Fruit fly (Drosophila melanogaster) whole organism, embryonic: Measurements from ENCODE around the gene Hrs.

Source experiments
- Atf-2 ChIP-seq: fragments of 200-800 bp; sonication (Bioruptor generic); optimal IDR thresholded peaks from 2 replicates; lab custom pipeline; 2016; ENCODE audit warnings: missing biosample characterization, missing genetic modification characterization
- CG11093 ChIP-seq: fragments of 200-800 bp; sonication (Bioruptor generic); IDR thresholded peaks from 3 replicates; pipeline ENCODE4 v1.3.6; 2022; ENCODE audit warnings: missing biosample characterization, missing genetic modification characterization
- CG12659 ChIP-seq: fragments of 200-800 bp; sonication (Bioruptor generic); optimal IDR thresholded peaks from 3 replicates; lab custom pipeline; 2017; ENCODE audit warnings: mild to moderate bottlenecking, missing biosample characterization, missing genetic modification reagents, missing genetic modification characterization
- CG13894 ChIP-seq: fragments of 200-800 bp; sonication (Bioruptor generic); optimal IDR thresholded peaks from 3 replicates; lab custom pipeline; 2018; ENCODE audit warnings: missing biosample characterization, mild to moderate bottlenecking, missing genetic modification characterization, moderate library complexity
- CG14667 ChIP-seq: fragments of 200-800 bp; sonication (Bioruptor generic); IDR thresholded peaks from 2 replicates; pipeline ENCODE4 v1.3.6; 2022; ENCODE audit warnings: missing biosample characterization, missing genetic modification characterization
- CG14710 ChIP-seq: fragments of 200-800 bp; sonication (Bioruptor generic); optimal IDR thresholded peaks from 3 replicates; lab custom pipeline; 2019; ENCODE audit warnings: missing biosample characterization, mild to moderate bottlenecking, missing genetic modification characterization, moderate library complexity
- CG16779 ChIP-seq: fragments of 200-800 bp; sonication (Bioruptor generic); IDR thresholded peaks from 2 replicates; pipeline ENCODE4 v1.3.6; 2022; ENCODE audit warnings: missing biosample characterization, missing genetic modification characterization
- CG2129 ChIP-seq: fragments of 200-800 bp; sonication (Bioruptor generic); IDR thresholded peaks from 2 replicates; pipeline ENCODE4 v1.3.6; 2022; ENCODE audit warnings: missing biosample characterization, missing genetic modification characterization; ENCODE audit not compliant: partially characterized antibody
- CG30020 ChIP-seq: fragments of 200-800 bp; optimal IDR thresholded peaks from 2 replicates; lab custom pipeline; 2019; ENCODE audit warnings: missing biosample characterization, mild to moderate bottlenecking, missing genetic modification characterization, moderate library complexity
- CG30431 ChIP-seq: fragments of 200-800 bp; sonication (Bioruptor generic); optimal IDR thresholded peaks from 2 replicates; lab custom pipeline; 2017; ENCODE audit warnings: missing biosample characterization, missing genetic modification characterization
- CG3163 ChIP-seq: fragments of 200-800 bp; sonication (Bioruptor generic); optimal IDR thresholded peaks from 3 replicates; lab custom pipeline; 2016; ENCODE audit warnings: missing biosample characterization, missing genetic modification characterization
- CG33213 ChIP-seq: fragments of 200-800 bp; sonication (Bioruptor generic); optimal IDR thresholded peaks from 3 replicates; lab custom pipeline; 2016; ENCODE audit warnings: missing biosample characterization, missing genetic modification characterization
- CG34224 ChIP-seq: fragments of 200-800 bp; sonication (Bioruptor generic); IDR thresholded peaks from 3 replicates; pipeline ENCODE4 v1.3.6; 2022; ENCODE audit warnings: missing biosample characterization, missing genetic modification characterization; ENCODE audit not compliant: partially characterized antibody
- CG3838 ChIP-seq: fragments of 200-800 bp; sonication (Bioruptor generic); optimal IDR thresholded peaks from 3 replicates; lab custom pipeline; 2016; ENCODE audit warnings: missing biosample characterization, missing genetic modification characterization
- CG3847 ChIP-seq: fragments of 200-800 bp; sonication (Bioruptor generic); IDR thresholded peaks from 2 replicates; pipeline ENCODE4 v1.3.6; 2022; ENCODE audit warnings: missing biosample characterization, missing genetic modification characterization
- CG42726 ChIP-seq: fragments of 200-800 bp; sonication (Bioruptor generic); IDR thresholded peaks from 2 replicates; pipeline ENCODE4 v1.3.6; 2022; ENCODE audit warnings: missing biosample characterization, missing genetic modification characterization; ENCODE audit not compliant: partially characterized antibody
- CG4328 ChIP-seq: fragments of 200-800 bp; sonication (Bioruptor generic); optimal IDR thresholded peaks from 3 replicates; lab custom pipeline; 2017; ENCODE audit warnings: missing biosample characterization, missing genetic modification reagents, missing genetic modification characterization
- CG5180 ChIP-seq: fragments of 200-800 bp; sonication (Bioruptor generic); optimal IDR thresholded peaks from 3 replicates; lab custom pipeline; 2017; ENCODE audit warnings: missing biosample characterization, missing genetic modification characterization, mild to moderate bottlenecking, moderate library complexity, missing genetic modification reagents
- CG6175 ChIP-seq: fragments of 200-800 bp; sonication (Bioruptor generic); IDR thresholded peaks from 3 replicates; pipeline ENCODE4 v1.3.6; 2022; ENCODE audit warnings: missing biosample characterization, missing genetic modification characterization
- CG8281 ChIP-seq: fragments of 200-800 bp; sonication (Bioruptor generic); optimal IDR thresholded peaks from 2 replicates; lab custom pipeline; 2018; ENCODE audit warnings: missing biosample characterization, mild to moderate bottlenecking, missing genetic modification characterization, moderate library complexity
- CG9932 ChIP-seq: fragments of 200-800 bp; sonication (Bioruptor generic); IDR thresholded peaks from 2 replicates; pipeline ENCODE4 v1.3.6; 2022; ENCODE audit warnings: missing biosample characterization, missing genetic modification characterization
- Dp ChIP-seq: fragments of 200-800 bp; sonication (Bioruptor generic); optimal IDR thresholded peaks from 2 replicates; lab custom pipeline; 2018; ENCODE audit warnings: missing biosample characterization, mild to moderate bottlenecking, missing genetic modification characterization, moderate library complexity
- E2f2 ChIP-seq: fragments of 200-800 bp; sonication (Bioruptor generic); IDR thresholded peaks from 2 replicates; pipeline ENCODE4 v1.3.6; 2022; ENCODE audit warnings: missing biosample characterization, missing genetic modification characterization
- Fer1 ChIP-seq: fragments of 200-800 bp; sonication (Bioruptor generic); optimal IDR thresholded peaks from 2 replicates; lab custom pipeline; 2017; ENCODE audit warnings: missing biosample characterization, mild to moderate bottlenecking, missing genetic modification characterization
- Med ChIP-seq: fragments of 200-800 bp; sonication (Bioruptor generic); peaks from one replicate; lab custom pipeline; 2016; ENCODE audit warnings: missing biosample characterization, missing genetic modification characterization, mild to moderate bottlenecking, inconsistent platforms, moderate library complexity
- Myb ChIP-seq: fragments of 200-800 bp; sonication (Bioruptor generic); optimal IDR thresholded peaks from 2 replicates; lab custom pipeline; 2016; ENCODE audit warnings: missing biosample characterization, missing genetic modification characterization
- Oaz ChIP-seq: fragments of 200-800 bp; sonication (Bioruptor generic); IDR thresholded peaks from 2 replicates; pipeline ENCODE4 v1.3.6; 2022; ENCODE audit warnings: missing biosample characterization, missing genetic modification characterization
- Ssrp ChIP-seq: fragments of 200-800 bp; sonication (Bioruptor generic); optimal IDR thresholded peaks from 2 replicates; lab custom pipeline; 2018; ENCODE audit warnings: missing biosample characterization, mild to moderate bottlenecking, missing genetic modification characterization, moderate library complexity
- bbx ChIP-seq: fragments of 200-800 bp; sonication (Bioruptor generic); IDR thresholded peaks from 2 replicates; pipeline ENCODE4 v1.3.6; 2022; ENCODE audit warnings: missing biosample characterization, missing genetic modification characterization; ENCODE audit not compliant: partially characterized antibody
- chinmo ChIP-seq: fragments of 200-800 bp; sonication (Bioruptor generic); IDR thresholded peaks from 4 replicates; pipeline ENCODE4 v1.3.6; 2022; ENCODE audit warnings: missing biosample characterization, missing genetic modification characterization; ENCODE audit not compliant: partially characterized antibody
- dpn ChIP-seq, 2 experiments: fragments of 200-800 bp; sonication (Bioruptor generic); optimal IDR thresholded peaks; 3 replicates each; lab custom pipeline; 2016; ENCODE audit warnings: missing biosample characterization in 2 of 2, missing genetic modification characterization in 2 of 2
- fd64A ChIP-seq: fragments of 200-800 bp; sonication (Bioruptor generic); optimal IDR thresholded peaks from 3 replicates; lab custom pipeline; 2018; ENCODE audit warnings: missing biosample characterization, mild to moderate bottlenecking, missing genetic modification characterization
- gem ChIP-seq: fragments of 200-800 bp; sonication (Bioruptor generic); optimal IDR thresholded peaks from 2 replicates; lab custom pipeline; 2019; ENCODE audit warnings: missing biosample characterization, mild to moderate bottlenecking, missing genetic modification characterization, moderate library complexity
- grau ChIP-seq: fragments of 200-800 bp; optimal IDR thresholded peaks from 3 replicates; lab custom pipeline; 2019; ENCODE audit warnings: missing biosample characterization, mild to moderate bottlenecking, missing genetic modification characterization, moderate library complexity
- gt ChIP-seq: fragments of 200-800 bp; sonication (Bioruptor generic); IDR thresholded peaks from 2 replicates; pipeline ENCODE4 v1.3.6; 2022; ENCODE audit warnings: missing biosample characterization, missing genetic modification characterization
- kay ChIP-seq: fragments of 200-800 bp; sonication (Bioruptor generic); optimal IDR thresholded peaks from 2 replicates; lab custom pipeline; 2016; ENCODE audit warnings: missing biosample characterization, missing genetic modification characterization
- mirr ChIP-seq: fragments of 200-800 bp; sonication (Bioruptor generic); optimal IDR thresholded peaks from 3 replicates; lab custom pipeline; 2018; ENCODE audit warnings: missing biosample characterization, mild to moderate bottlenecking, missing genetic modification characterization
- nerfin-2 ChIP-seq: fragments of 200-800 bp; sonication (Bioruptor generic); IDR thresholded peaks from 2 replicates; pipeline ENCODE4 v1.3.6; 2022; ENCODE audit warnings: missing biosample characterization, missing genetic modification characterization; ENCODE audit not compliant: partially characterized antibody
- nom ChIP-seq: fragments of 200-800 bp; sonication (Bioruptor generic); optimal IDR thresholded peaks from 2 replicates; lab custom pipeline; 2017; ENCODE audit warnings: missing biosample characterization, missing genetic modification characterization, mild to moderate bottlenecking, moderate library complexity, missing genetic modification reagents
- onecut ChIP-seq: fragments of 200-800 bp; sonication (Bioruptor generic); IDR thresholded peaks from 2 replicates; pipeline ENCODE4 v1.3.6; 2022; ENCODE audit warnings: missing biosample characterization, missing genetic modification characterization
- pfk ChIP-seq: fragments of 200-800 bp; sonication (Bioruptor generic); optimal IDR thresholded peaks from 2 replicates; lab custom pipeline; 2018; ENCODE audit warnings: missing biosample characterization, mild to moderate bottlenecking, missing genetic modification characterization, moderate library complexity
- phol ChIP-seq: fragments of 200-800 bp; sonication (Bioruptor generic); optimal IDR thresholded peaks from 3 replicates; lab custom pipeline; 2018; ENCODE audit warnings: missing biosample characterization, mild to moderate bottlenecking, missing genetic modification characterization, moderate library complexity
- pita ChIP-seq: fragments of 200-800 bp; sonication (Bioruptor generic); optimal IDR thresholded peaks from 2 replicates; lab custom pipeline; 2017; ENCODE audit warnings: missing biosample characterization, mild to moderate bottlenecking, missing genetic modification characterization
- sd ChIP-seq: fragments of 200-800 bp; sonication (Bioruptor generic); optimal IDR thresholded peaks from 3 replicates; lab custom pipeline; 2018; ENCODE audit warnings: missing biosample characterization, mild to moderate bottlenecking, missing genetic modification characterization, moderate library complexity
- sob ChIP-seq: fragments of 200-800 bp; sonication (Bioruptor generic); IDR thresholded peaks from 2 replicates; pipeline ENCODE4 v1.3.6; 2022; ENCODE audit warnings: missing biosample characterization, missing genetic modification characterization
- stc ChIP-seq: fragments of 200-800 bp; sonication (Bioruptor generic); IDR thresholded peaks from 2 replicates; pipeline ENCODE4 v1.3.6; 2022; ENCODE audit warnings: missing biosample characterization, missing genetic modification characterization
- ttk ChIP-seq: fragments of 200-800 bp; sonication (Bioruptor generic); IDR thresholded peaks from 2 replicates; pipeline ENCODE4 v2.1.2; 2022; ENCODE audit warnings: missing biosample characterization, missing genetic modification characterization
- wdn ChIP-seq: fragments of 200-800 bp; sonication (Bioruptor generic); IDR thresholded peaks from 2 replicates; pipeline ENCODE4 v1.3.6; 2022; ENCODE audit warnings: missing biosample characterization, missing genetic modification characterization
- z ChIP-seq: fragments of 200-800 bp; sonication (Bioruptor generic); IDR thresholded peaks from 3 replicates; pipeline ENCODE4 v1.3.6; 2022; ENCODE audit warnings: missing biosample characterization, missing genetic modification characterization
- zf30C ChIP-seq: fragments of 200-800 bp; sonication (Bioruptor generic); optimal IDR thresholded peaks from 3 replicates; lab custom pipeline; 2018; ENCODE audit warnings: missing biosample characterization, mild to moderate bottlenecking, missing genetic modification characterization
- zfh2 ChIP-seq: fragments of 200-800 bp; sonication (Bioruptor generic); optimal IDR thresholded peaks from 2 replicates; lab custom pipeline; 2016; ENCODE audit warnings: missing biosample characterization, missing genetic modification characterization

The Hrs gene

DNA sequence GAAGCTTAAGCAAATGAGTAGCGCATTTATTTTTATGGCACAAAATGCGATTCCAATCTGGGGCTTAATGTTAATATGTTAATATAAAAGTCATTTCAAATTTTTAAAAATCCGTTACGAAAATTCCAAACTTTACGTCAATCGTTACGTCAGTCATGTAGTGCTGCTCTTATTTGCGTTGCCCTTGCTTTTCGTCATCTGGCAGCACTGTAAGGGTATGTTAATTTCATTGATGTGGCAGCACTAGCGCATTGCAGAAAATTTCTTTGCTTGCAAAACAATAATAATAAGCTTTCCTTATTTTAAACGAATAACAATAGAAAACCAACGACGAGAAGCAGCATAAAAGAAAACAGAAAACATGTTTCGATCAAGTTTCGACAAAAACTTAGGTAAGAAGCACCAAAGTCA is at the start of gene Hrs:
Hrs (plus strand) TSS at position 167 of the 411 bp plus-strand sequence.
- TF ChIP-seq fd64A (GFP tag; lab: Kevin White, UChicago) (no peak), CG8281 (tag; lab: Kevin White, UChicago) (no peak), zfh2 (GFP tag; lab: Kevin White, UChicago) (no peak), pita (no peak), grau (tag; lab: Kevin White, UChicago) (no peak), onecut (GFP tag; lab: Robert Waterston, UW) (no peak), Med (GFP tag; lab: Kevin White, UChicago) (peak; percentile 58), phol (tag; lab: Kevin White, UChicago) (peak; percentile 50), CG3838 (no peak), CG33213 (peak; percentile 32), z (no peak), CG16779 (GFP tag; lab: Robert Waterston, UW) (no peak), Oaz (GFP tag; lab: Robert Waterston, UW) (no peak), CG12659 (peak; percentile 36), pfk (GFP tag; lab: Kevin White, UChicago) (no peak), stc (GFP tag; lab: Robert Waterston, UW) (no peak), mirr (GFP tag; lab: Kevin White, UChicago) (no peak), CG30431 (GFP tag; lab: Kevin White, UChicago) (no peak), CG14710 (peak; percentile 71), ttk (no peak), wdn (GFP tag; lab: Robert Waterston, UW) (no peak), sob (GFP tag; lab: Robert Waterston, UW) (no peak), CG14667 (GFP tag; lab: Robert Waterston, UW) (no peak), dpn (GFP tag; optimal IDR thresholded peaks at IDR 0.05; lab: Kevin White, UChicago) (peak in 1 of 2 experiments; percentile 1), Fer1 (GFP tag; lab: Kevin White, UChicago) (peak; percentile 45), CG3847 (peak; percentile 74), bbx (peak; percentile 60; the same call in 1 of the 2 replicates), Myb (GFP tag; lab: Kevin White, UChicago) (peak; percentile 98), nom (GFP tag; lab: Kevin White, UChicago) (peak; percentile 14), CG6175 (GFP tag; lab: Robert Waterston, UW) (no peak), CG5180 (GFP tag; lab: Kevin White, UChicago) (no peak), CG30020 (tag; lab: Kevin White, UChicago) (peak; percentile 1), zf30C (no peak), kay (GFP tag; lab: Kevin White, UChicago) (peak; percentile 95), Atf-2 (GFP tag; lab: Kevin White, UChicago) (no peak), CG9932 (GFP tag; lab: Robert Waterston, UW) (no peak), CG11093 (GFP tag; lab: Robert Waterston, UW) (no peak), CG13894 (tag; lab: Kevin White, UChicago) (no peak), Ssrp (tag; lab: Kevin White, UChicago) (no peak), E2f2 (peak; percentile 79), CG3163 (no peak), CG42726 (0 out of 2 replicates have a peak, but pooled peaks have one; percentile 32), sd (tag; lab: Kevin White, UChicago) (peak; percentile 97), chinmo (GFP tag; lab: Robert Waterston, UW) (peak; percentile 69; the same call in 2 of the 4 replicates), CG2129 (GFP tag; lab: Robert Waterston, UW) (no peak), CG4328 (GFP tag; lab: Kevin White, UChicago) (no peak), gt (GFP tag; lab: Robert Waterston, UW) (no peak), nerfin-2 (GFP tag; lab: Robert Waterston, UW) (no peak), Dp (GFP tag; lab: Kevin White, UChicago) (peak; percentile 80), gem (tag; lab: Kevin White, UChicago) (no peak), CG34224 (no peak)
